Worm (Caenorhabditis elegans): ENCODE results near the gene Y62E10A.3.

Y62E10A.3 gene

ce11 chrIV:13386043-13386442 is 26.0 kb upstream of the Y62E10A.3 start, which contains the start of the genes Y62E10A.20, Y62E10A.23 and mdt-9 (continued):
- TF ChIP-seq nhr-20 (tag; optimal IDR thresholded peaks at IDR 0.05) (peak; percentile 72), F16B12.6 (tag; optimal IDR thresholded peaks at IDR 0.05) (peak; percentile 19), rnt-1 (tag; optimal IDR thresholded peaks at IDR 0.05) (peak; percentile 85), dpl-1 (GFP tag; optimal IDR thresholded peaks at IDR 0.05) (peak; percentile 63 to 76 (median 75)), fkh-4 (tag; optimal IDR thresholded peaks at IDR 0.05; ENCODE audit: borderline replicate concordance) (no peak), lin-15B (tag; optimal IDR thresholded peaks at IDR 0.05) (peak; percentile 89), unc-86 (tag; optimal IDR thresholded peaks at IDR 0.05) (peak; percentile 69), snu-23 (GFP tag; optimal IDR thresholded peaks at IDR 0.05) (peak; percentile 83), nhr-76 (tag; optimal IDR thresholded peaks at IDR 0.05) (no peak), jun-1 (tag; optimal IDR thresholded peaks at IDR 0.05) (peak; percentile 64), elt-3 (tag; optimal IDR thresholded peaks at IDR 0.05) (peak in 2 of 6 experiments; percentile 39 to 61), egl-13 (tag; optimal IDR thresholded peaks at IDR 0.05) (peak; percentile 31), Y116A8C.19 (tag; optimal IDR thresholded peaks at IDR 0.05; ENCODE audit: borderline replicate concordance) (no peak), dsc-1 (tag; optimal IDR thresholded peaks at IDR 0.05) (peak; percentile 78), fkh-10 (GFP tag; optimal IDR thresholded peaks at IDR 0.05) (no peak), nhr-71 (tag; optimal IDR thresholded peaks at IDR 0.05) (peak; percentile 84), nhr-90 (tag; optimal IDR thresholded peaks at IDR 0.05; ENCODE audit: poor library complexity) (peak; percentile 65), efl-3 (GFP tag; optimal IDR thresholded peaks at IDR 0.05) (no peak), nhr-85 (tag) (peak; percentile 78), ceh-63 (GFP tag; optimal IDR thresholded peaks at IDR 0.05) (no peak), lin-39 (tag; optimal IDR thresholded peaks at IDR 0.05) (peak; percentile 58), fos-1 (tag; optimal IDR thresholded peaks at IDR 0.05) (peak; percentile 67), lir-3 (tag; optimal IDR thresholded peaks at IDR 0.05; ENCODE audit: poor library complexity) (peak; percentile 65)

- TF ChIP-seq ets-5 (GFP tag; IDR thresholded peaks at IDR 0.05) (no peak), vab-15 (tag; optimal IDR thresholded peaks at IDR 0.05) (no peak), hlh-17 (GFP tag; optimal IDR thresholded peaks at IDR 0.05; ENCODE audit: borderline replicate concordance) (no peak), rnt-1 (tag; optimal IDR thresholded peaks at IDR 0.05) (no peak), mef-2 (tag; optimal IDR thresholded peaks at IDR 0.05) (no peak), F16B12.6 (tag; optimal IDR thresholded peaks at IDR 0.05) (no peak), tlp-1 (tag; optimal IDR thresholded peaks at IDR 0.05) (no peak), grh-1 (GFP tag; IDR thresholded peaks at IDR 0.05) (no peak), lsy-2 (tag; optimal IDR thresholded peaks at IDR 0.05) (peak; percentile 1 to 23), ceh-82 (tag; optimal IDR thresholded peaks at IDR 0.05) (peak in 2 of 3 experiments; percentile 22 to 43), lin-35 (GFP tag; optimal IDR thresholded peaks at IDR 0.05) (peak in 1 of 2 experiments; percentile 30), aha-1 (tag; optimal IDR thresholded peaks at IDR 0.05) (no peak), nhr-47 (tag; optimal IDR thresholded peaks at IDR 0.05) (peak; percentile 17), swsn-7 (tag; optimal IDR thresholded peaks at IDR 0.05) (peak; percentile 18), hpl-2 (GFP tag; optimal IDR thresholded peaks at IDR 0.05) (no peak), elt-2 (tag; optimal IDR thresholded peaks at IDR 0.05) (no peak), xbp-1 (tag; optimal IDR thresholded peaks at IDR 0.05) (peak; percentile 14), nhr-28 (tag; optimal IDR thresholded peaks at IDR 0.05) (no peak), nhr-85 (tag) (no peak), fkh-8 (tag; optimal IDR thresholded peaks at IDR 0.05) (peak; percentile 26), blmp-1 (tag; optimal IDR thresholded peaks at IDR 0.05) (no peak), zip-4 (GFP tag; optimal IDR thresholded peaks at IDR 0.05) (no peak), nhr-71 (tag; optimal IDR thresholded peaks at IDR 0.05) (peak; percentile 27), nhr-77 (tag; optimal IDR thresholded peaks at IDR 0.05) (no peak), mab-9 (GFP tag; IDR thresholded peaks at IDR 0.05) (no peak), ztf-4 (tag; optimal IDR thresholded peaks at IDR 0.05) (no peak), efl-1 (optimal IDR thresholded peaks at IDR 0.05) (peak; percentile 19 to 28), efl-1 (GFP tag; optimal IDR thresholded peaks at IDR 0.05 in 1 of 2) (peak in 1 of 2 experiments; percentile 9), ceh-8 (GFP tag; optimal IDR thresholded peaks at IDR 0.05) (no peak), tbx-2 (tag; optimal IDR thresholded peaks at IDR 0.05) (no peak), egl-13 (tag; optimal IDR thresholded peaks at IDR 0.05) (no peak), nhr-76 (tag; optimal IDR thresholded peaks at IDR 0.05) (no peak), lir-3 (tag; optimal IDR thresholded peaks at IDR 0.05; ENCODE audit: poor library complexity) (no peak), C04F5.9 (tag; optimal IDR thresholded peaks at IDR 0.05) (no peak), snu-23 (GFP tag; optimal IDR thresholded peaks at IDR 0.05) (peak; percentile 42)
Measured at ce11 chrIV:13383763-13384436, 23.9 kb upstream of the Y62E10A.3 start, which contains the start of gene rab-19. Gene rab-19, minus strand, starts transcription at chrIV:13384386.
